Worm (Caenorhabditis elegans): ENCODE measurements around the gene ZK1240.6.
A peak's percentile ranks its signal among the peaks of the same experiment; 100 is the strongest.

ZK1240.6 gene

DNA sequence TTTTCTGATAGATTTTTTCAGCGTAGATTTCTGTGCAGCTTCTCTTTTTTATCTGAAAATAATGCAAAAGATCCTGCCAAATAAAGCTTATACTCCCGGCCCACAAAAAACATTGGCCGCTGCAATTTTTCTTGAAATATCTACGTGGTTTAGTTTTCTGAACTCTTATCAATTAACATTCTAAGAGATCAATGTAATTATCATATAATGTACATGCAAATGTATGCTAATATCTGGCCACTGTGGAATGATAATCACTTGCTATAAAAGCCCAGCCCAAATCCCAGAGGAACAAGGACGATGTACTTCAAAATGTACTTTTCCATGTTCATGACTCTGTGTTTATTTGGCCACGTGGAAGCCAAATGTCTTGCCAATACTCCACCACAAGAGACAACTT, 31.8 kb upstream of the ZK1240.6 start, which contains the start of gene F43C11.2 (continued):
- TF ChIP-seq lin-26 (GFP tag; IDR thresholded peaks at IDR 0.05), result no peak
- TF ChIP-seq lir-1 (GFP tag; conservative IDR thresholded peaks at IDR 0.05), result no peak
- TF ChIP-seq F49E8.2 (tag; optimal IDR thresholded peaks at IDR 0.05; ENCODE audit: insufficient read depth), result no peak
- TF ChIP-seq F57C9.4 (tag; optimal IDR thresholded peaks at IDR 0.05), result no peak

ce11 chrII:2353012-2353411, 30.3 kb upstream of the ZK1240.6 start, which contains the start of gene F43C11.3:
TSS of gene F43C11.3 (plus strand) at chrII:2353312.
- no peak for TF ChIP-seq B0035.1 (tag; optimal IDR thresholded peaks at IDR 0.05)
- no peak for TF ChIP-seq egl-18 (GFP tag; IDR thresholded peaks at IDR 0.05)
- no peak for TF ChIP-seq F57C9.4 (tag; optimal IDR thresholded peaks at IDR 0.05)
- TF ChIP-seq Y53G8AR.9 (GFP tag; conservative IDR thresholded peaks at IDR 0.05), result no peak
- no peak for TF ChIP-seq bed-1 (GFP tag; IDR thresholded peaks at IDR 0.05)
- no peak for TF ChIP-seq cebp-1 (GFP tag; IDR thresholded peaks at IDR 0.05)
- no peak for TF ChIP-seq cebp-1 (tag; optimal IDR thresholded peaks at IDR 0.05)
- TF ChIP-seq nhr-179 (tag; optimal IDR thresholded peaks at IDR 0.05), result no peak
- no peak for TF ChIP-seq hmg-20 (GFP tag; IDR thresholded peaks at IDR 0.05)
- no peak for TF ChIP-seq tbx-9 (tag; optimal IDR thresholded peaks at IDR 0.05; ENCODE audit: borderline replicate concordance)
- no peak for TF ChIP-seq repo-1 (tag; optimal IDR thresholded peaks at IDR 0.05)
- no peak for TF ChIP-seq aptf-3 (GFP tag; IDR thresholded peaks at IDR 0.05)
- no peak for TF ChIP-seq B0336.3 (GFP tag; IDR thresholded peaks at IDR 0.05)
- TF ChIP-seq zim-3 (tag; optimal IDR thresholded peaks at IDR 0.05), result no peak
- TF ChIP-seq T26A5.8 (tag; optimal IDR thresholded peaks at IDR 0.05), result no peak

DNA sequence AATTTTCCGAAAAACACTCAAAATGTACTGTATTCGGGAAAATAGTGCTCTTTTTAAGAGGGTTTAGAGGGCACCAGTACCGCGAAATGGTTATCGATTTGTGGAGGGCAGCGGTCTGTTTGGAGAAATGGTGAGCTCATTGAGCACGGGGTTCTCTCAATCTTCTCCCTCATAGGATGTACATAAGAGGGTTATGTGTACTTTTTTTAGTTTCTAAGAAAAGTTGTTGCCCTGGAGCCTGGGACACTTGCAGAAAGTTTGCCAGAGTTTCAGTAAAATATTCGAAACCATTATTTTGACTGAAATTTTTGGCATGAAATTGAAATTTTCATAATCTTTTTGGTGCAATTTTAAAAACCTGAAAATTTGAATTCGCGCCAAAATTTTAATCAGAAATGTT, 29.8 kb upstream of the ZK1240.6 start, which contains the start of gene F43C11.10:
TSS of gene F43C11.10 (minus strand) at position 101 of the 400 bp plus-strand sequence.
- TF ChIP-seq lir-1 (GFP tag; conservative IDR thresholded peaks at IDR 0.05), result no peak
- TF ChIP-seq ZK185.1 (tag; optimal IDR thresholded peaks at IDR 0.05; ENCODE audit: poor library complexity, severe bottlenecking), result no peak
- no peak for TF ChIP-seq B0261.1 (tag; optimal IDR thresholded peaks at IDR 0.05)

- TF ChIP-seq hsf-1 (GFP tag; IDR thresholded peaks at IDR 0.05), result peak; percentile 93
These were observed 25.3 kb upstream of the ZK1240.6 start for ce11 chrII:2348005-2348404.

- no peak for TF ChIP-seq aptf-2 (GFP tag; conservative IDR thresholded peaks at IDR 0.05)
- TF ChIP-seq pha-4 (tag; optimal IDR thresholded peaks at IDR 0.05), result no peak
- TF ChIP-seq Y95B8A.8 (GFP tag; IDR thresholded peaks at IDR 0.05), result no peak
- TF ChIP-seq ceh-100 (GFP tag; IDR thresholded peaks at IDR 0.05), result no peak
- TF ChIP-seq B0019.2 (GFP tag; conservative IDR thresholded peaks at IDR 0.05), result no peak
- no peak for TF ChIP-seq nhr-80 (tag; optimal IDR thresholded peaks at IDR 0.05)
- no peak for TF ChIP-seq egl-44 (GFP tag; IDR thresholded peaks at IDR 0.05)
- TF ChIP-seq ceh-58 (GFP tag; IDR thresholded peaks at IDR 0.05), result no peak
- TF ChIP-seq madf-6 (GFP tag; IDR thresholded peaks at IDR 0.05), result no peak
- no peak for TF ChIP-seq ceh-79 (tag; optimal IDR thresholded peaks at IDR 0.05)
- TF ChIP-seq sdz-38 (tag; optimal IDR thresholded peaks at IDR 0.05), result no peak
- TF ChIP-seq attf-5 (GFP tag; optimal IDR thresholded peaks at IDR 0.05), result no peak
- TF ChIP-seq ceh-40 (GFP tag; IDR thresholded peaks at IDR 0.05), result no peak
- TF ChIP-seq Y53G8AR.9 (GFP tag; conservative IDR thresholded peaks at IDR 0.05), result no peak
- no peak for TF ChIP-seq unc-62 (GFP tag; optimal IDR thresholded peaks at IDR 0.05)
- no peak for TF ChIP-seq madf-10 (tag; optimal IDR thresholded peaks at IDR 0.05)
- no peak for TF ChIP-seq sea-2 (GFP tag; IDR thresholded peaks at IDR 0.05)
- no peak for TF ChIP-seq hlh-26 (GFP tag; conservative IDR thresholded peaks at IDR 0.05)
- TF ChIP-seq F22D6.2 (tag; optimal IDR thresholded peaks at IDR 0.05), result no peak
These were observed 24.0 kb upstream of the ZK1240.6 start, which contains the start of gene F43C11.4 for ce11 chrII:2346672-2347071. TSS of gene F43C11.4 (plus strand) at chrII:2346972.
